Worm (Caenorhabditis elegans) whole organism, young adult: Measurements from ENCODE around the gene fbxc-54.

Experiments
- B0019.2 ChIP-seq: fragments of 200-800 bp; sonication (Bioruptor generic); conservative IDR thresholded peaks from 2 replicates; pipeline ENCODE4 v1.3.6; 2022; ENCODE audit warnings: missing genetic modification reagents, missing genetic modification characterization, missing compliant biosample characterization
- B0336.3 ChIP-seq: fragments of 200-800 bp; sonication (Bioruptor generic); IDR thresholded peaks from 2 replicates; pipeline ENCODE4 v1.3.6; 2022; ENCODE audit warnings: missing genetic modification characterization, missing compliant biosample characterization
- D2030.7 ChIP-seq: fragments of 200-800 bp; sonication (Bioruptor generic); IDR thresholded peaks from 2 replicates; pipeline ENCODE4 v1.3.6; 2022; ENCODE audit warnings: missing genetic modification reagents, missing genetic modification characterization, missing compliant biosample characterization
- F10E7.11 ChIP-seq: sonication (generic microtip); optimal IDR thresholded peaks from 2 replicates; lab custom pipeline; 2017; ENCODE audit warnings: mild to moderate bottlenecking, missing genetic modification characterization, moderate library complexity, missing compliant biosample characterization
- F39B2.1 ChIP-seq: fragments of 200-800 bp; sonication (Bioruptor generic); IDR thresholded peaks from 2 replicates; pipeline ENCODE4 v1.3.6; 2022; ENCODE audit warnings: missing genetic modification reagents, missing genetic modification characterization, missing compliant biosample characterization
- F57A8.1 ChIP-seq: fragments of 200-800 bp; sonication (Bioruptor generic); optimal IDR thresholded peaks from 2 replicates; lab custom pipeline; 2018; ENCODE audit warnings: mild to moderate bottlenecking, missing genetic modification characterization, moderate library complexity, missing compliant biosample characterization
- K11D2.4 ChIP-seq: fragments of 200-800 bp; sonication (Bioruptor generic); IDR thresholded peaks from 2 replicates; pipeline ENCODE4 v1.3.6; 2022; ENCODE audit warnings: missing genetic modification reagents, missing genetic modification characterization, missing compliant biosample characterization
- K12H6.12 ChIP-seq: fragments of 200-800 bp; sonication (Bioruptor generic); optimal IDR thresholded peaks from 2 replicates; lab custom pipeline; 2018; ENCODE audit warnings: mild to moderate bottlenecking, missing genetic modification characterization, missing compliant biosample characterization
- Y53G8AR.9 ChIP-seq: fragments of 200-800 bp; sonication (Bioruptor generic); conservative IDR thresholded peaks from 2 replicates; pipeline ENCODE4 v1.3.6; 2022; ENCODE audit warnings: missing genetic modification reagents, missing genetic modification characterization, missing compliant biosample characterization
- Y56A3A.18 ChIP-seq: fragments of 200-800 bp; sonication (Bioruptor generic); IDR thresholded peaks from 2 replicates; pipeline ENCODE4 v1.3.6; 2022; ENCODE audit warnings: missing genetic modification reagents, missing genetic modification characterization, missing compliant biosample characterization
- Y95B8A.8 ChIP-seq: fragments of 200-800 bp; sonication (Bioruptor generic); IDR thresholded peaks from 2 replicates; pipeline ENCODE4 v1.3.6; 2022; ENCODE audit warnings: missing genetic modification reagents, missing genetic modification characterization, missing compliant biosample characterization
- akir-1 ChIP-seq: fragments of 200-800 bp; sonication (Bioruptor generic); optimal IDR thresholded peaks from 2 replicates; lab custom pipeline; 2018; ENCODE audit warnings: mild to moderate bottlenecking, missing genetic modification characterization, moderate library complexity, missing compliant biosample characterization
- ama-1 ChIP-seq, 3 experiments: fragments of 150-350 bp in 1 of 3; sonication (generic microtip) in 2 of 3; optimal IDR thresholded peaks; 2 replicates each; lab custom pipeline; 2014 to 2018; ENCODE audit warnings: missing biosample characterization in 2 of 3, missing genetic modification characterization in 2 of 3, missing genetic modification reagents in 2 of 3
- aptf-2 ChIP-seq: fragments of 200-800 bp; sonication (Bioruptor generic); conservative IDR thresholded peaks from 2 replicates; pipeline ENCODE4 v1.3.6; 2022; ENCODE audit warnings: missing genetic modification reagents, missing genetic modification characterization, missing compliant biosample characterization
- attf-3 ChIP-seq: fragments of 200-800 bp; sonication (Bioruptor generic); conservative IDR thresholded peaks from 2 replicates; pipeline ENCODE4 v1.3.6; 2022; ENCODE audit warnings: missing genetic modification reagents, missing genetic modification characterization, missing compliant biosample characterization
- ccch-3 ChIP-seq: fragments of 200-800 bp; sonication (Bioruptor generic); optimal IDR thresholded peaks from 2 replicates; lab custom pipeline; 2018; ENCODE audit warnings: mild to moderate bottlenecking, missing genetic modification characterization, missing compliant biosample characterization
- ceh-27 ChIP-seq: fragments of 200-800 bp; sonication (Bioruptor generic); optimal IDR thresholded peaks from 2 replicates; lab custom pipeline; 2018; ENCODE audit warnings: mild to moderate bottlenecking, missing genetic modification characterization, moderate library complexity, missing compliant biosample characterization
- ceh-40 ChIP-seq: fragments of 200-800 bp; sonication (Bioruptor generic); IDR thresholded peaks from 2 replicates; pipeline ENCODE4 v1.3.6; 2022; ENCODE audit warnings: missing genetic modification characterization, missing compliant biosample characterization
- ceh-58 ChIP-seq: fragments of 200-800 bp; sonication (Bioruptor generic); IDR thresholded peaks from 2 replicates; pipeline ENCODE4 v1.3.6; 2022; ENCODE audit warnings: missing genetic modification characterization, missing compliant biosample characterization
- chd-7 ChIP-seq: sonication (generic microtip); optimal IDR thresholded peaks from 2 replicates; lab custom pipeline; 2016; ENCODE audit warnings: mild to moderate bottlenecking, missing genetic modification characterization, moderate library complexity, missing compliant biosample characterization
- dox-1 ChIP-seq: fragments of 200-800 bp; sonication (Bioruptor generic); IDR thresholded peaks from 2 replicates; pipeline ENCODE4 v1.3.6; 2022; ENCODE audit warnings: missing genetic modification reagents, missing genetic modification characterization, missing compliant biosample characterization
- dpff-1 ChIP-seq: sonication (generic microtip); optimal IDR thresholded peaks from 2 replicates; lab custom pipeline; 2017; ENCODE audit warnings: mild to moderate bottlenecking, missing genetic modification characterization, missing compliant biosample characterization
- dpl-1 ChIP-seq: fragments of 150-350 bp; optimal IDR thresholded peaks from 2 replicates; lab custom pipeline; 2014; ENCODE audit warnings: missing biosample characterization, missing genetic modification reagents, missing genetic modification characterization
- egl-44 ChIP-seq: fragments of 200-800 bp; sonication (Bioruptor generic); IDR thresholded peaks from 2 replicates; pipeline ENCODE4 v1.3.6; 2022; ENCODE audit warnings: missing genetic modification reagents, missing genetic modification characterization, missing compliant biosample characterization
- hmg-1.2 ChIP-seq: fragments of 200-800 bp; sonication (Bioruptor generic); IDR thresholded peaks from 2 replicates; pipeline ENCODE4 v1.3.6; 2022; ENCODE audit warnings: missing genetic modification reagents, missing genetic modification characterization, missing compliant biosample characterization
- hmg-20 ChIP-seq: fragments of 200-800 bp; sonication (Bioruptor generic); IDR thresholded peaks from 2 replicates; pipeline ENCODE4 v1.3.6; 2022; ENCODE audit warnings: missing genetic modification reagents, missing genetic modification characterization, missing compliant biosample characterization
- let-607 ChIP-seq, 2 experiments: fragments of 200-800 bp in 1 of 2; sonication (Bioruptor generic) in 1 of 2; sonication (generic microtip) in 1 of 2; optimal IDR thresholded peaks; 2 replicates each; lab custom pipeline; 2016 to 2018; ENCODE audit warnings: mild to moderate bottlenecking in 2 of 2, missing compliant biosample characterization in 2 of 2, missing genetic modification characterization in 2 of 2, moderate library complexity in 2 of 2, missing genotype in 1 of 2
- lin-35 ChIP-seq, 3 experiments: fragments of 150-350 bp in 2 of 3; sonication (generic microtip) in 1 of 3; optimal IDR thresholded peaks; 2 replicates each; lab custom pipeline; 2014 to 2018; ENCODE audit warnings: missing biosample characterization in 3 of 3, missing genetic modification characterization in 3 of 3, missing genetic modification reagents in 3 of 3
- lin-40 ChIP-seq: sonication (generic microtip); optimal IDR thresholded peaks from 2 replicates; lab custom pipeline; 2016; ENCODE audit warnings: missing genetic modification characterization, mild to moderate bottlenecking, missing compliant biosample characterization, missing genotype, missing genetic modification reagents
- mcd-1 ChIP-seq: fragments of 200-800 bp; sonication (Bioruptor generic); IDR thresholded peaks from 2 replicates; pipeline ENCODE4 v1.3.6; 2022; ENCODE audit warnings: missing genetic modification reagents, missing genetic modification characterization, missing compliant biosample characterization
- mes-4 ChIP-seq: sonication (generic microtip); optimal IDR thresholded peaks from 2 replicates; lab custom pipeline; 2016; ENCODE audit warnings: missing genotype, missing genetic modification characterization, missing compliant biosample characterization
- mxl-1 ChIP-seq: sonication (generic microtip); optimal IDR thresholded peaks from 2 replicates; lab custom pipeline; 2016; ENCODE audit warnings: missing genetic modification characterization, missing compliant biosample characterization
- nhr-90 ChIP-seq: sonication (generic microtip); optimal IDR thresholded peaks from 2 replicates; lab custom pipeline; 2016; ENCODE audit warnings: missing genotype, mild to moderate bottlenecking, missing genetic modification characterization, missing compliant biosample characterization
- pbrm-1 ChIP-seq: fragments of 200-800 bp; sonication (Bioruptor generic); IDR thresholded peaks from 2 replicates; pipeline ENCODE4 v1.3.6; 2022; ENCODE audit warnings: missing genetic modification reagents, missing genetic modification characterization, missing compliant biosample characterization
- rcor-1 ChIP-seq: fragments of 200-800 bp; sonication (Bioruptor generic); IDR thresholded peaks from 2 replicates; pipeline ENCODE4 v1.3.6; 2022; ENCODE audit warnings: missing genetic modification reagents, missing genetic modification characterization, missing compliant biosample characterization
- repo-1 ChIP-seq: sonication (generic microtip); optimal IDR thresholded peaks from 2 replicates; lab custom pipeline; 2017; ENCODE audit warnings: mild to moderate bottlenecking, missing genetic modification characterization, missing compliant biosample characterization
- snpc-1.3 ChIP-seq: sonication (generic microtip); optimal IDR thresholded peaks from 2 replicates; lab custom pipeline; 2017; ENCODE audit warnings: missing genetic modification characterization, mild to moderate bottlenecking, missing compliant biosample characterization, antibody characterized with exemption, moderate library complexity, missing genotype, missing genetic modification reagents; ENCODE audit not compliant: insufficient read depth
- somi-1 ChIP-seq: fragments of 200-800 bp; sonication (Bioruptor generic); optimal IDR thresholded peaks from 2 replicates; lab custom pipeline; 2018; ENCODE audit warnings: mild to moderate bottlenecking, missing genetic modification characterization, missing compliant biosample characterization
- tbp1 ChIP-seq: fragments of 200-800 bp; sonication (Bioruptor generic); optimal IDR thresholded peaks from 2 replicates; lab custom pipeline; 2018; ENCODE audit warnings: mild to moderate bottlenecking, missing genetic modification characterization, missing compliant biosample characterization
- tlf-1 ChIP-seq: fragments of 200-800 bp; sonication (Bioruptor generic); optimal IDR thresholded peaks from 2 replicates; lab custom pipeline; 2018; ENCODE audit warnings: mild to moderate bottlenecking, missing genetic modification characterization, missing compliant biosample characterization
- ztf-18 ChIP-seq: sonication (generic microtip); optimal IDR thresholded peaks from 2 replicates; lab custom pipeline; 2016; ENCODE audit warnings: missing genotype, mild to moderate bottlenecking, missing genetic modification characterization, missing compliant biosample characterization
- ztf-22 ChIP-seq: fragments of 200-800 bp; sonication (Bioruptor generic); optimal IDR thresholded peaks from 2 replicates; lab custom pipeline; 2018; ENCODE audit warnings: mild to moderate bottlenecking, missing genetic modification characterization, moderate library complexity, missing compliant biosample characterization
- ztf-26 ChIP-seq: sonication (generic microtip); optimal IDR thresholded peaks from 2 replicates; lab custom pipeline; 2017; ENCODE audit warnings: missing genetic modification characterization, missing compliant biosample characterization

The fbxc-54 gene

ce11 chrII:24559-24998, 6.9 kb upstream of the fbxc-54 start, which contains the start of gene enee-1 (continued):
- TF ChIP-seq pbrm-1 (GFP tag; lab: Robert Waterston, UW) (peak; percentile 54; the same call in 1 of the 2 replicates), ccch-3 (GFP tag; lab: Kevin White, UChicago) (no peak), lin-35 (GFP tag; optimal IDR thresholded peaks at IDR 0.05; lab: Kevin White, UChicago) (peak; percentile 1 to 83 (median 58)), Y53G8AR.9 (GFP tag; lab: Robert Waterston, UW) (peak; percentile 61; the same call in 1 of the 2 replicates), akir-1 (GFP tag; lab: Kevin White, UChicago) (no peak), dpff-1 (tag; lab: Kevin White, UChicago) (no peak), Y56A3A.18 (GFP tag; lab: Robert Waterston, UW) (0 out of 2 replicates have a peak, but pooled peaks have one; percentile 23), ceh-58 (GFP tag; lab: Robert Waterston, UW) (no peak), D2030.7 (GFP tag; lab: Robert Waterston, UW) (peak; percentile 46), hmg-1.2 (GFP tag; lab: Robert Waterston, UW) (no peak; the same call in 1 of the 2 replicates), tlf-1 (GFP tag; lab: Kevin White, UChicago) (peak; percentile 36), ceh-40 (GFP tag; lab: Robert Waterston, UW) (no peak), mxl-1 (tag; lab: Kevin White, UChicago) (no peak), ceh-27 (GFP tag; lab: Kevin White, UChicago) (no peak), attf-3 (GFP tag; lab: Robert Waterston, UW) (peak; percentile 43; the same call in 1 of the 2 replicates), repo-1 (tag; lab: Kevin White, UChicago) (peak; percentile 53), let-607 (tag; optimal IDR thresholded peaks at IDR 0.05; lab: Kevin White, UChicago) (peak in 1 of 2 experiments; percentile 15), chd-7 (tag; lab: Kevin White, UChicago) (no peak), nhr-90 (no peak), dox-1 (GFP tag; lab: Robert Waterston, UW) (peak; percentile 64; the same call in 1 of the 2 replicates), F57A8.1 (no peak), F39B2.1 (GFP tag; lab: Robert Waterston, UW) (no peak), dpl-1 (peak; percentile 74), rcor-1 (GFP tag; lab: Robert Waterston, UW) (peak; percentile 52; the same call in 1 of the 2 replicates), K12H6.12 (tag; lab: Kevin White, UChicago) (peak; percentile 39), snpc-1.3 (tag; lab: Kevin White, UChicago) (no peak), aptf-2 (GFP tag; lab: Robert Waterston, UW) (no peak), lin-40 (tag; lab: Kevin White, UChicago) (peak; percentile 82), K11D2.4 (GFP tag; lab: Robert Waterston, UW) (no peak), ama-1 (optimal IDR thresholded peaks at IDR 0.05; lab: Kevin White, UChicago) (peak; percentile 30), ama-1 (GFP tag; optimal IDR thresholded peaks at IDR 0.05; lab: Kevin White, UChicago) (no peak), somi-1 (GFP tag; lab: Kevin White, UChicago) (no peak), egl-44 (GFP tag; lab: Robert Waterston, UW) (no peak), ztf-26 (tag; lab: Kevin White, UChicago) (peak; percentile 56), F10E7.11 (tag; lab: Kevin White, UChicago) (no peak), B0019.2 (no peak), ztf-22 (no peak), ztf-18 (tag; lab: Kevin White, UChicago) (peak; percentile 94), tbp1 (GFP tag; lab: Kevin White, UChicago) (peak; percentile 19), mcd-1 (GFP tag; lab: Robert Waterston, UW) (peak; percentile 81), Y95B8A.8 (GFP tag; lab: Robert Waterston, UW) (no peak), B0336.3 (GFP tag; lab: Robert Waterston, UW) (0 out of 2 replicates have a peak, but pooled peaks have one; percentile 37), mes-4 (tag; lab: Kevin White, UChicago) (no peak), hmg-20 (0 out of 2 replicates have a peak, but pooled peaks have one; percentile 36)
